Fruit fly (Drosophila melanogaster) whole organism, pupa: Measurements from ENCODE around the gene CG6171.

Experiments
- CG10348 ChIP-seq: fragments of 200-800 bp; sonication (Bioruptor generic); IDR thresholded peaks from 2 replicates; pipeline ENCODE4 v1.3.6; 2022; ENCODE audit warnings: missing biosample characterization, missing genetic modification characterization
- CG17806 ChIP-seq: fragments of 200-800 bp; sonication (Bioruptor generic); optimal IDR thresholded peaks from 2 replicates; lab custom pipeline; 2018; ENCODE audit warnings: missing biosample characterization, mild to moderate bottlenecking, missing genetic modification characterization, moderate library complexity
- CG32121 ChIP-seq: fragments of 200-800 bp; sonication (Bioruptor generic); IDR thresholded peaks from 2 replicates; pipeline ENCODE4 v1.3.6; 2022; ENCODE audit warnings: missing biosample characterization, missing genetic modification characterization

dm6 chr3R:15361490-15361889 lies 2.2 kb downstream of the CG6171 start, which contains the start of the genes Cog2 and Trax:
- TF ChIP-seq CG32121 (GFP tag; lab: Robert Waterston, UW) (peak; percentile 19; the same call in 1 of the 2 replicates), CG10348 (GFP tag; lab: Robert Waterston, UW) (no peak), CG17806 (tag; lab: Kevin White, UChicago) (no peak)
